Worm (Caenorhabditis elegans) whole organism, young adult: ENCODE data around the gene T19D12.4.

ENCODE experiments used
- C06A6.2 ChIP-seq: fragments of 200-800 bp; sonication (Bioruptor generic); conservative IDR thresholded peaks from 2 replicates; pipeline ENCODE4 v1.3.6; 2022; ENCODE audit warnings: missing genetic modification characterization, missing compliant biosample characterization
- lsl-1 ChIP-seq: fragments of 200-800 bp; sonication (Bioruptor generic); optimal IDR thresholded peaks from 2 replicates; lab custom pipeline; 2018; ENCODE audit warnings: mild to moderate bottlenecking, missing genetic modification characterization, moderate library complexity, missing compliant biosample characterization
- mcd-1 ChIP-seq: fragments of 200-800 bp; sonication (Bioruptor generic); IDR thresholded peaks from 2 replicates; pipeline ENCODE4 v1.3.6; 2022; ENCODE audit warnings: missing genetic modification reagents, missing genetic modification characterization, missing compliant biosample characterization
- mes-4 ChIP-seq: sonication (generic microtip); optimal IDR thresholded peaks from 2 replicates; lab custom pipeline; 2016; ENCODE audit warnings: missing genotype, missing genetic modification characterization, missing compliant biosample characterization
- pbrm-1 ChIP-seq: fragments of 200-800 bp; sonication (Bioruptor generic); IDR thresholded peaks from 2 replicates; pipeline ENCODE4 v1.3.6; 2022; ENCODE audit warnings: missing genetic modification reagents, missing genetic modification characterization, missing compliant biosample characterization

DNA sequence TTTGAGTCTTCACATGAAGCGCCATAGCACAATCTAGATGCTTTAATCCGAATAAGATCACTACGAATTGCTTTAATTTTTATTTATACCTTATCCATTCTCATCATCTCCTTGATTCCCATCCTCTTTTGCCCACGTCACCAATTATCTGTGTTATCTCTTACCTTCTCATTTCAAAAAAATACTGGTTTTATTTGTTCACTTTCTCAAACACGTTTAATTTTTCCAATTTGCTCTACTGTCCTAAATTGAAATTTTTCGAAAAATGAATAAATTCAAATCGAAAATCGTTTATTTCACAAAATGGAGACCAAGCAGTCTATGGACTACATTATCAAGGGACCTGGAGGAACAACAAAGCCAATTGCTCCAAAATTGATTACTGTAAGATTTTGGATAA is 9.0 kb upstream of the T19D12.4 start, which contains the start of gene F54H5.3:
- no peak for TF ChIP-seq C06A6.2 (GFP tag; lab: Robert Waterston, UW)
- TF ChIP-seq mcd-1 (GFP tag; lab: Robert Waterston, UW) = no peak
- no peak for TF ChIP-seq mes-4 (tag; lab: Kevin White, UChicago)
- TF ChIP-seq lsl-1 (GFP tag; lab: Kevin White, UChicago) = no peak
- TF ChIP-seq pbrm-1 = no peak
